Worm (Caenorhabditis elegans): ENCODE measurements around the gene cest-16.

The cest-16 gene

DNA sequence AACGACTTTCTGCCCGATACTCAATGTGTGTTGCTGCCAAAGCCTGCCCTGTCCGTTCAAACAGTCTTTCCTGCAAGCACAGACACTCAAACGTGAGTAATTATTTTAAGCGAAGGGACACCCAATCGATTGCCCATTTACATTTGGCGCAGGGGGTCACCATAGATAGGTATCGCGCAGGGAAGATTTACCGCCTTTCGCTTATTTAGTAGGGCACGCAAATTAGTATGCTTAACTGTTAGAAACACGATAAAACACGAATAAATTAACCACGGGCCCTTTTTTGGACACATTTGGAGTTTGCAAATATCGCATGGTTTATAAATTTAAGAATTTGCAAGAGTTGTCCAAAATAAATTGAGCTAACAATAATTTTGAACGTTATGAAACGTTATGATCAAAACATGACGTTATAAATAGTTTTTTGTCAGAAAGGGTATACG is 3.3 kb upstream of the cest-16 start (continued):
- TF ChIP-seq efl-3 (GFP tag; optimal IDR thresholded peaks at IDR 0.05) (peak; percentile 97), hlh-4 (tag; optimal IDR thresholded peaks at IDR 0.05) (peak; percentile 68), aha-1 (tag; optimal IDR thresholded peaks at IDR 0.05) (peak; percentile 53), fkh-10 (GFP tag; optimal IDR thresholded peaks at IDR 0.05) (peak; percentile 100), lin-15B (tag; optimal IDR thresholded peaks at IDR 0.05) (peak; percentile 29), vab-15 (tag; optimal IDR thresholded peaks at IDR 0.05) (peak; percentile 81), nhr-20 (tag; optimal IDR thresholded peaks at IDR 0.05) (peak; percentile 99), nhr-47 (tag; optimal IDR thresholded peaks at IDR 0.05) (peak; percentile 100), isw-1 (GFP tag; IDR thresholded peaks at IDR 0.05) (peak; percentile 93), Y116A8C.19 (tag; optimal IDR thresholded peaks at IDR 0.05; ENCODE audit: borderline replicate concordance) (no peak), sox-4 (tag; optimal IDR thresholded peaks at IDR 0.05) (peak; percentile 99), xbp-1 (tag; optimal IDR thresholded peaks at IDR 0.05) (peak; percentile 99), dpl-1 (GFP tag; optimal IDR thresholded peaks at IDR 0.05) (peak; percentile 54 to 71 (median 55)), lin-14 (GFP tag; optimal IDR thresholded peaks at IDR 0.05) (peak; percentile 98), ztf-4 (tag; optimal IDR thresholded peaks at IDR 0.05) (peak; percentile 99), alr-1 (tag; optimal IDR thresholded peaks at IDR 0.05; ENCODE audit: borderline replicate concordance) (no peak), ceh-63 (GFP tag; optimal IDR thresholded peaks at IDR 0.05) (peak; percentile 98), ceh-90 (tag; optimal IDR thresholded peaks at IDR 0.05) (peak; percentile 55), fkh-4 (tag; optimal IDR thresholded peaks at IDR 0.05; ENCODE audit: borderline replicate concordance) (peak; percentile 92), nhr-28 (tag; optimal IDR thresholded peaks at IDR 0.05) (peak; percentile 62), C16A3.4 (tag; optimal IDR thresholded peaks at IDR 0.05) (peak; percentile 99), irx-1 (tag; optimal IDR thresholded peaks at IDR 0.05) (peak; percentile 99), pax-3 (tag; optimal IDR thresholded peaks at IDR 0.05) (peak; percentile 96), elt-3 (tag; optimal IDR thresholded peaks at IDR 0.05) (peak; percentile 58 to 100 (median 96)), C34B4.2 (tag; optimal IDR thresholded peaks at IDR 0.05) (no peak), ceh-88 (GFP tag; IDR thresholded peaks at IDR 0.05) (peak; percentile 98), ceh-8 (GFP tag; optimal IDR thresholded peaks at IDR 0.05) (peak; percentile 99), egl-13 (tag; optimal IDR thresholded peaks at IDR 0.05) (peak; percentile 99), ama-1 (optimal IDR thresholded peaks at IDR 0.05) (peak; percentile 60), swsn-7 (tag; optimal IDR thresholded peaks at IDR 0.05) (peak; percentile 99), rnt-1 (tag; optimal IDR thresholded peaks at IDR 0.05) (peak; percentile 98), nhr-11 (tag; optimal IDR thresholded peaks at IDR 0.05) (peak; percentile 99), unc-30 (tag; optimal IDR thresholded peaks at IDR 0.05) (peak; percentile 96), unc-62 (GFP tag; optimal IDR thresholded peaks at IDR 0.05) (no peak), sptf-1 (tag; optimal IDR thresholded peaks at IDR 0.05) (no peak)

DNA sequence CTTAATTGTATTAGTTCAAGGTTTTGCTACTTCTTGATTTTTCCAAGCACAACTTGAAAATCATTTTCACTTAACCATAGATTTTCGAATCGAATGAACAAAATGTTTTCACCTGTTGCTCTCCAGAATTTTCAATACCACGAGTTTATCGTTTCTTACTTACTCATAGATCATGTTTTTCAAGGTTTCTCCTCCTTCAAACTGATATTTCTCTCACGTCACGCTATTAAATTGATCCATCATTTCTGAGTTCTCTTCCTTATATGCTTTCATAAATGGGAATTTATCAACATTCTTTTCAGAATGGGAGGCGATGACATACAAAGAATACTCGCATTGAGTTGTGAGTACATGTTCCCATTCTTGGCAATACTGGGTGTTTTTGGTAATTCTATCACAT is 11.6 kb downstream of the cest-16 start, which contains the start of gene npr-38:
TSS of gene npr-38 (plus strand) at position 301 of the 400 bp plus-strand sequence.
- TF ChIP-seq unc-98 (GFP tag; IDR thresholded peaks at IDR 0.05) (no peak), fkh-4 (tag; optimal IDR thresholded peaks at IDR 0.05; ENCODE audit: borderline replicate concordance) (no peak), alr-1 (tag; optimal IDR thresholded peaks at IDR 0.05; ENCODE audit: borderline replicate concordance) (no peak), elt-3 (tag; optimal IDR thresholded peaks at IDR 0.05) (no peak), ceh-63 (GFP tag; optimal IDR thresholded peaks at IDR 0.05) (no peak), pqm-1 (tag; optimal IDR thresholded peaks at IDR 0.05) (no peak)

DNA sequence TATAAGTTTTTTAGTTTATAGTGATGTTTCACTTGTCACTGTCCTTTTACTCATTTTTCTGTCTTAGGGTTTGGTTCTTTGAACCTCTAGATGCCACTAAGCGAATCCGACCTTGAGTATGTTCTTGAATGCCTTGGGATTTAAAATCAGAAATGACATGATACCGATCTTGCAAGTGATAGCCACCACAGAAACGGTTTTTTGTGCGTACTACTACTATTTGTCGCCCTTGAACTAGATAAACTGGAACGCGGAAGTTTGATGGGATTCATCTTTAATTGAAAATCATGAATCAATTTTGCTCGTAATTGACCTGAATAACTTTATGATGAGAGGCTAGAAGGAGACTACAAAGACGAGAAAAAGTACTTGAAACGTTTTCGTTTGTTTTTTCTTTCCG is 19.1 kb downstream of the cest-16 start:
- TF ChIP-seq lin-14 (GFP tag; optimal IDR thresholded peaks at IDR 0.05) = peak; percentile 31
- no peak for TF ChIP-seq nhr-237 (tag; optimal IDR thresholded peaks at IDR 0.05)
- TF ChIP-seq grh-1 (GFP tag; IDR thresholded peaks at IDR 0.05) = 0 out of 2 replicates have a peak, but pooled peaks have one; percentile 12
- peak; percentile 1 for TF ChIP-seq tbx-2 (tag; optimal IDR thresholded peaks at IDR 0.05)
- TF ChIP-seq mep-1 (tag; optimal IDR thresholded peaks at IDR 0.05) = peak; percentile 6
- no peak for TF ChIP-seq fkh-8 (tag; optimal IDR thresholded peaks at IDR 0.05)
- peak; percentile 84 for TF ChIP-seq nhr-85 (tag)
